Worm (Caenorhabditis elegans): ENCODE results near the gene C55A1.11.

C55A1.11 gene

ce11 chrV:15673707-15674106 lies 48.0 kb downstream of the C55A1.11 start, which contains the start of gene nhr-51:
Gene nhr-51 (plus strand): TSS chrV:15674007.
- TF ChIP-seq fkh-2 (tag; optimal IDR thresholded peaks at IDR 0.05), result no peak
- no peak for TF ChIP-seq fkh-10 (GFP tag; optimal IDR thresholded peaks at IDR 0.05)
- no peak for TF ChIP-seq nhr-43 (tag; optimal IDR thresholded peaks at IDR 0.05; ENCODE audit: poor library complexity, severe bottlenecking)
- no peak for TF ChIP-seq ceh-82 (tag; optimal IDR thresholded peaks at IDR 0.05)
- TF ChIP-seq snpc-4 (tag; optimal IDR thresholded peaks at IDR 0.05), result no peak
- TF ChIP-seq egl-27 (tag; optimal IDR thresholded peaks at IDR 0.05), result no peak
- no peak for TF ChIP-seq jun-1 (tag; optimal IDR thresholded peaks at IDR 0.05)
- no peak for TF ChIP-seq aly-2 (tag; optimal IDR thresholded peaks at IDR 0.05)
- no peak for TF ChIP-seq egl-5 (tag; optimal IDR thresholded peaks at IDR 0.05)
- TF ChIP-seq elt-1 (tag; optimal IDR thresholded peaks at IDR 0.05), result no peak
- no peak for TF ChIP-seq ceh-9 (tag; optimal IDR thresholded peaks at IDR 0.05)
- no peak for TF ChIP-seq lin-39 (tag; optimal IDR thresholded peaks at IDR 0.05)
- no peak for TF ChIP-seq nhr-11 (tag; optimal IDR thresholded peaks at IDR 0.05)
- TF ChIP-seq lin-15B (tag; optimal IDR thresholded peaks at IDR 0.05), result no peak
- no peak for TF ChIP-seq nhr-12 (tag; optimal IDR thresholded peaks at IDR 0.05)
- TF ChIP-seq pha-4 (tag; optimal IDR thresholded peaks at IDR 0.05), result no peak

ce11 chrV:15674899-15675298 lies 49.2 kb downstream of the C55A1.11 start:
- TF ChIP-seq hmg-11 (tag; optimal IDR thresholded peaks at IDR 0.05) (no peak), fkh-10 (GFP tag; optimal IDR thresholded peaks at IDR 0.05) (no peak), ceh-82 (tag; optimal IDR thresholded peaks at IDR 0.05) (no peak), nhr-23 (tag; optimal IDR thresholded peaks at IDR 0.05) (no peak), egl-27 (tag; optimal IDR thresholded peaks at IDR 0.05) (no peak), nhr-43 (tag; optimal IDR thresholded peaks at IDR 0.05; ENCODE audit: poor library complexity, severe bottlenecking) (no peak), lin-39 (tag; optimal IDR thresholded peaks at IDR 0.05) (no peak), ZK546.5 (tag; optimal IDR thresholded peaks at IDR 0.05) (no peak), nhr-28 (tag; optimal IDR thresholded peaks at IDR 0.05) (no peak), ztf-11 (tag; optimal IDR thresholded peaks at IDR 0.05) (no peak), zag-1 (tag; optimal IDR thresholded peaks at IDR 0.05) (no peak), nfya-1 (tag; optimal IDR thresholded peaks at IDR 0.05; ENCODE audit: insufficient read depth) (no peak), nhr-67 (tag; optimal IDR thresholded peaks at IDR 0.05) (no peak), R02D3.7 (tag; optimal IDR thresholded peaks at IDR 0.05) (no peak), fos-1 (tag; optimal IDR thresholded peaks at IDR 0.05) (no peak), skn-1 (tag; optimal IDR thresholded peaks at IDR 0.05) (no peak), jun-1 (tag; optimal IDR thresholded peaks at IDR 0.05) (no peak), egl-5 (tag; optimal IDR thresholded peaks at IDR 0.05) (no peak), lsy-12 (tag; optimal IDR thresholded peaks at IDR 0.05) (no peak), lin-15B (tag; optimal IDR thresholded peaks at IDR 0.05) (no peak)

All from whole organism, L3 larva.